Worm (Caenorhabditis elegans) whole organism, young adult: Measurements from ENCODE around the gene Y51H4A.1.

ENCODE experiments used
- B0261.1 ChIP-seq: sonication (generic microtip); optimal IDR thresholded peaks from 2 replicates; lab custom pipeline; 2016; ENCODE audit warnings: mild to moderate bottlenecking, missing genetic modification characterization, moderate library complexity, missing compliant biosample characterization
- C06A6.2 ChIP-seq: fragments of 200-800 bp; sonication (Bioruptor generic); conservative IDR thresholded peaks from 2 replicates; pipeline ENCODE4 v1.3.6; 2022; ENCODE audit warnings: missing genetic modification characterization, missing compliant biosample characterization
- F10E7.11 ChIP-seq: sonication (generic microtip); optimal IDR thresholded peaks from 2 replicates; lab custom pipeline; 2017; ENCODE audit warnings: mild to moderate bottlenecking, missing genetic modification characterization, moderate library complexity, missing compliant biosample characterization
- F57A8.1 ChIP-seq: fragments of 200-800 bp; sonication (Bioruptor generic); optimal IDR thresholded peaks from 2 replicates; lab custom pipeline; 2018; ENCODE audit warnings: mild to moderate bottlenecking, missing genetic modification characterization, moderate library complexity, missing compliant biosample characterization
- Y67H2A.10 ChIP-seq: fragments of 200-800 bp; sonication (Bioruptor generic); conservative IDR thresholded peaks from 2 replicates; pipeline ENCODE4 v1.3.6; 2022; ENCODE audit warnings: missing genetic modification reagents, missing genetic modification characterization, missing compliant biosample characterization
- Y79H2A.3 ChIP-seq: fragments of 200-800 bp; sonication (Bioruptor generic); conservative IDR thresholded peaks from 2 replicates; pipeline ENCODE4 v1.3.6; 2022; ENCODE audit warnings: missing genetic modification reagents, missing genetic modification characterization, missing compliant biosample characterization
- atf-7 ChIP-seq: sonication (generic microtip); optimal IDR thresholded peaks from 2 replicates; lab custom pipeline; 2017; ENCODE audit warnings: mild to moderate bottlenecking, missing genetic modification characterization, missing compliant biosample characterization
- attf-3 ChIP-seq: fragments of 200-800 bp; sonication (Bioruptor generic); conservative IDR thresholded peaks from 2 replicates; pipeline ENCODE4 v1.3.6; 2022; ENCODE audit warnings: missing genetic modification reagents, missing genetic modification characterization, missing compliant biosample characterization
- attf-6 ChIP-seq: fragments of 200-800 bp; sonication (Bioruptor generic); IDR thresholded peaks from 2 replicates; pipeline ENCODE4 v1.3.6; 2022; ENCODE audit warnings: missing genetic modification reagents, missing genetic modification characterization, missing compliant biosample characterization
- ccch-3 ChIP-seq: fragments of 200-800 bp; sonication (Bioruptor generic); optimal IDR thresholded peaks from 2 replicates; lab custom pipeline; 2018; ENCODE audit warnings: mild to moderate bottlenecking, missing genetic modification characterization, missing compliant biosample characterization
- cebp-1 ChIP-seq, 2 experiments: fragments of 200-800 bp in 1 of 2; sonication (Bioruptor generic) in 1 of 2; sonication (generic microtip) in 1 of 2; IDR thresholded peaks in 1 of 2; optimal IDR thresholded peaks in 1 of 2; 2 replicates each; pipeline versions ENCODE4 v1.3.6 to Lab custom; 2017 to 2022; ENCODE audit warnings: missing compliant biosample characterization in 2 of 2, missing genetic modification characterization in 2 of 2, mild to moderate bottlenecking in 1 of 2, missing genetic modification reagents in 1 of 2, moderate library complexity in 1 of 2
- ceh-40 ChIP-seq: fragments of 200-800 bp; sonication (Bioruptor generic); IDR thresholded peaks from 2 replicates; pipeline ENCODE4 v1.3.6; 2022; ENCODE audit warnings: missing genetic modification characterization, missing compliant biosample characterization
- ceh-58 ChIP-seq: fragments of 200-800 bp; sonication (Bioruptor generic); IDR thresholded peaks from 2 replicates; pipeline ENCODE4 v1.3.6; 2022; ENCODE audit warnings: missing genetic modification characterization, missing compliant biosample characterization
- chd-7 ChIP-seq: sonication (generic microtip); optimal IDR thresholded peaks from 2 replicates; lab custom pipeline; 2016; ENCODE audit warnings: mild to moderate bottlenecking, missing genetic modification characterization, moderate library complexity, missing compliant biosample characterization
- die-1 ChIP-seq: sonication (generic microtip); optimal IDR thresholded peaks from 2 replicates; lab custom pipeline; 2016; ENCODE audit warnings: missing genotype, mild to moderate bottlenecking, missing genetic modification characterization, missing compliant biosample characterization
- dox-1 ChIP-seq: fragments of 200-800 bp; sonication (Bioruptor generic); IDR thresholded peaks from 2 replicates; pipeline ENCODE4 v1.3.6; 2022; ENCODE audit warnings: missing genetic modification reagents, missing genetic modification characterization, missing compliant biosample characterization
- dpff-1 ChIP-seq: sonication (generic microtip); optimal IDR thresholded peaks from 2 replicates; lab custom pipeline; 2017; ENCODE audit warnings: mild to moderate bottlenecking, missing genetic modification characterization, missing compliant biosample characterization
- efl-1 ChIP-seq: fragments of 150-350 bp; optimal IDR thresholded peaks from 2 replicates; lab custom pipeline; 2014; ENCODE audit warnings: missing biosample characterization, missing genetic modification reagents, missing genetic modification characterization
- egl-44 ChIP-seq: fragments of 200-800 bp; sonication (Bioruptor generic); IDR thresholded peaks from 2 replicates; pipeline ENCODE4 v1.3.6; 2022; ENCODE audit warnings: missing genetic modification reagents, missing genetic modification characterization, missing compliant biosample characterization
- ekl-4 ChIP-seq: fragments of 200-800 bp; sonication (Bioruptor generic); IDR thresholded peaks from 2 replicates; pipeline ENCODE4 v1.3.6; 2022; ENCODE audit warnings: missing genetic modification reagents, missing genetic modification characterization, missing compliant biosample characterization
- ets-4 ChIP-seq: fragments of 200-800 bp; sonication (Bioruptor generic); optimal IDR thresholded peaks from 2 replicates; lab custom pipeline; 2018; ENCODE audit warnings: mild to moderate bottlenecking, missing genetic modification characterization, missing compliant biosample characterization
- fkh-3 ChIP-seq: sonication (generic microtip); optimal IDR thresholded peaks from 2 replicates; lab custom pipeline; 2016; ENCODE audit warnings: mild to moderate bottlenecking, missing genetic modification characterization, missing compliant biosample characterization
- gei-17 ChIP-seq: fragments of 200-800 bp; sonication (Bioruptor generic); optimal IDR thresholded peaks from 2 replicates; lab custom pipeline; 2018; ENCODE audit warnings: mild to moderate bottlenecking, missing genetic modification characterization, missing compliant biosample characterization
- him-1 ChIP-seq: sonication (generic microtip); optimal IDR thresholded peaks from 2 replicates; lab custom pipeline; 2016; ENCODE audit warnings: missing genotype, missing genetic modification reagents, missing genetic modification characterization, missing compliant biosample characterization
- hlh-12 ChIP-seq: sonication (generic microtip); optimal IDR thresholded peaks from 2 replicates; lab custom pipeline; 2016; ENCODE audit warnings: missing genetic modification characterization, missing compliant biosample characterization
- hmg-20 ChIP-seq: fragments of 200-800 bp; sonication (Bioruptor generic); IDR thresholded peaks from 2 replicates; pipeline ENCODE4 v1.3.6; 2022; ENCODE audit warnings: missing genetic modification reagents, missing genetic modification characterization, missing compliant biosample characterization
- lag-1 ChIP-seq: fragments of 200-800 bp; sonication (Bioruptor generic); IDR thresholded peaks from 2 replicates; pipeline ENCODE4 v1.3.6; 2022; ENCODE audit warnings: missing genetic modification reagents, missing genetic modification characterization, missing compliant biosample characterization
- let-607 ChIP-seq, 2 experiments: fragments of 200-800 bp in 1 of 2; sonication (Bioruptor generic) in 1 of 2; sonication (generic microtip) in 1 of 2; optimal IDR thresholded peaks; 2 replicates each; lab custom pipeline; 2016 to 2018; ENCODE audit warnings: mild to moderate bottlenecking in 2 of 2, missing compliant biosample characterization in 2 of 2, missing genetic modification characterization in 2 of 2, moderate library complexity in 2 of 2, missing genotype in 1 of 2
- lin-26 ChIP-seq: fragments of 200-800 bp; sonication (Bioruptor generic); IDR thresholded peaks from 2 replicates; pipeline ENCODE4 v1.3.6; 2022; ENCODE audit warnings: missing genetic modification reagents, missing genetic modification characterization, missing compliant biosample characterization
- lin-54 ChIP-seq: fragments of 200-800 bp; sonication (Bioruptor generic); optimal IDR thresholded peaks from 2 replicates; lab custom pipeline; 2018; ENCODE audit warnings: mild to moderate bottlenecking, missing genetic modification characterization, missing compliant biosample characterization
- lsy-27 ChIP-seq: sonication (generic microtip); optimal IDR thresholded peaks from 2 replicates; lab custom pipeline; 2017; ENCODE audit warnings: missing genetic modification characterization, mild to moderate bottlenecking, missing compliant biosample characterization, antibody characterized with exemption, missing genotype, borderline replicate concordance; ENCODE audit not compliant: insufficient read depth
- mes-4 ChIP-seq: sonication (generic microtip); optimal IDR thresholded peaks from 2 replicates; lab custom pipeline; 2016; ENCODE audit warnings: missing genotype, missing genetic modification characterization, missing compliant biosample characterization
- mxl-1 ChIP-seq: sonication (generic microtip); optimal IDR thresholded peaks from 2 replicates; lab custom pipeline; 2016; ENCODE audit warnings: missing genetic modification characterization, missing compliant biosample characterization
- nfyb-1 ChIP-seq: fragments of 200-800 bp; sonication (Bioruptor generic); IDR thresholded peaks from 2 replicates; pipeline ENCODE4 v1.3.6; 2022; ENCODE audit warnings: missing genetic modification reagents, missing genetic modification characterization, missing compliant biosample characterization
- nhr-120 ChIP-seq: fragments of 200-800 bp; sonication (Bioruptor generic); IDR thresholded peaks from 2 replicates; pipeline ENCODE4 v1.3.6; 2022; ENCODE audit warnings: missing genetic modification characterization, missing compliant biosample characterization
- nhr-80 ChIP-seq: sonication (generic microtip); optimal IDR thresholded peaks from 2 replicates; lab custom pipeline; 2016; ENCODE audit warnings: missing genetic modification characterization, missing compliant biosample characterization
- pbrm-1 ChIP-seq: fragments of 200-800 bp; sonication (Bioruptor generic); IDR thresholded peaks from 2 replicates; pipeline ENCODE4 v1.3.6; 2022; ENCODE audit warnings: missing genetic modification reagents, missing genetic modification characterization, missing compliant biosample characterization
- pha-4 ChIP-seq: fragments of 150-350 bp; sonication (generic microtip); optimal IDR thresholded peaks from 2 replicates; lab custom pipeline; 2014; ENCODE audit warnings: missing biosample characterization, missing genetic modification reagents, missing genetic modification characterization
- rec-8 ChIP-seq, 2 experiments: sonication (generic microtip); optimal IDR thresholded peaks; 2 replicates each; lab custom pipeline; 2016; ENCODE audit warnings: mild to moderate bottlenecking in 2 of 2, missing genetic modification characterization in 2 of 2, missing genetic modification reagents in 2 of 2, missing genotype in 2 of 2, missing biosample characterization in 1 of 2, missing compliant biosample characterization in 1 of 2, moderate library complexity in 1 of 2
- repo-1 ChIP-seq: sonication (generic microtip); optimal IDR thresholded peaks from 2 replicates; lab custom pipeline; 2017; ENCODE audit warnings: mild to moderate bottlenecking, missing genetic modification characterization, missing compliant biosample characterization
- snpc-1.1 ChIP-seq: sonication (generic microtip); optimal IDR thresholded peaks from 2 replicates; lab custom pipeline; 2017; ENCODE audit warnings: missing genetic modification characterization, mild to moderate bottlenecking, missing compliant biosample characterization, antibody characterized with exemption, moderate library complexity, missing genotype, missing genetic modification reagents; ENCODE audit not compliant: insufficient read depth
- snpc-4 ChIP-seq, 5 experiments: fragments of 150-350 bp in 1 of 5; sonication (generic microtip) in 4 of 5; optimal IDR thresholded peaks; 2 replicates each; lab custom pipeline; 2014 to 2018; ENCODE audit warnings: missing genetic modification characterization in 5 of 5, missing biosample characterization in 3 of 5, antibody characterized with exemption in 2 of 5, mild to moderate bottlenecking in 2 of 5, missing compliant biosample characterization in 2 of 5, missing genotype in 2 of 5, moderate library complexity in 2 of 5, missing genetic modification reagents in 1 of 5
- tlf-1 ChIP-seq: fragments of 200-800 bp; sonication (Bioruptor generic); optimal IDR thresholded peaks from 2 replicates; lab custom pipeline; 2018; ENCODE audit warnings: mild to moderate bottlenecking, missing genetic modification characterization, missing compliant biosample characterization
- ztf-26 ChIP-seq: sonication (generic microtip); optimal IDR thresholded peaks from 2 replicates; lab custom pipeline; 2017; ENCODE audit warnings: missing genetic modification characterization, missing compliant biosample characterization
- ztf-6 ChIP-seq: fragments of 200-800 bp; sonication (Bioruptor generic); IDR thresholded peaks from 2 replicates; pipeline ENCODE4 v1.3.6; 2022; ENCODE audit warnings: missing genetic modification reagents, missing genetic modification characterization, missing compliant biosample characterization

Y51H4A.1 gene

ce11 chrIV:16492937-16493336, 15.8 kb upstream of the Y51H4A.1 start:
- TF ChIP-seq cebp-1 (GFP tag; IDR thresholded peaks at IDR 0.05; lab: Robert Waterston, UW) (no peak), cebp-1 (tag; optimal IDR thresholded peaks at IDR 0.05; lab: Kevin White, UChicago) (peak; percentile 53), repo-1 (tag; lab: Kevin White, UChicago) (no peak), Y79H2A.3 (GFP tag; lab: Robert Waterston, UW) (no peak)
- TF ChIP-seq, all 124 proteins: peak for 1

ce11 chrIV:16492327-16492726, 15.2 kb upstream of the Y51H4A.1 start:
- no peak for TF ChIP-seq ztf-6 (GFP tag; lab: Robert Waterston, UW)
- TF ChIP-seq snpc-1.1 (tag; lab: Kevin White, UChicago), result no peak
- no peak for TF ChIP-seq ccch-3 (GFP tag; lab: Kevin White, UChicago)
- TF ChIP-seq F57A8.1 (GFP tag; lab: Kevin White, UChicago), result no peak
- peak; percentile 83 for TF ChIP-seq egl-44 (GFP tag; lab: Robert Waterston, UW)
- TF ChIP-seq rec-8 (tag; optimal IDR thresholded peaks at IDR 0.05; lab: Kevin White, UChicago), result no peak
- 0 out of 2 replicates have a peak, but pooled peaks have one; percentile 34 for TF ChIP-seq attf-3 (GFP tag; lab: Robert Waterston, UW)
- TF ChIP-seq nhr-120 (GFP tag; lab: Robert Waterston, UW), result no peak
- peak; percentile 66 for TF ChIP-seq nhr-80 (tag; lab: Kevin White, UChicago)
- TF ChIP-seq gei-17 (GFP tag; lab: Kevin White, UChicago), result peak; percentile 30
- peak; percentile 72 for TF ChIP-seq atf-7 (tag; lab: Kevin White, UChicago)
- TF ChIP-seq C06A6.2 (GFP tag; lab: Robert Waterston, UW), result 0 out of 2 replicates have a peak, but pooled peaks have one; percentile 33
- TF ChIP-seq ztf-26 (tag; lab: Kevin White, UChicago), result peak; percentile 71
- TF ChIP-seq mes-4 (tag; lab: Kevin White, UChicago), result no peak
- TF ChIP-seq chd-7 (tag; lab: Kevin White, UChicago), result peak; percentile 55
- TF ChIP-seq die-1 (tag; lab: Kevin White, UChicago), result peak; percentile 53
- TF ChIP-seq hmg-20, result no peak
- no peak for TF ChIP-seq efl-1 (GFP tag; lab: Kevin White, UChicago)
- TF ChIP-seq lin-54, result peak; percentile 52
- TF ChIP-seq ceh-58 (GFP tag; lab: Robert Waterston, UW), result no peak
- no peak for TF ChIP-seq him-1 (tag; lab: Kevin White, UChicago)
- peak in 1 of 2 experiments; percentile 48 for TF ChIP-seq let-607 (tag; optimal IDR thresholded peaks at IDR 0.05; lab: Kevin White, UChicago)
- TF ChIP-seq pbrm-1, result peak; percentile 86
- TF ChIP-seq ceh-40 (GFP tag; lab: Robert Waterston, UW), result no peak
- TF ChIP-seq ekl-4, result peak; percentile 74; the same call in 1 of the 2 replicates
- no peak for TF ChIP-seq B0261.1 (tag; lab: Kevin White, UChicago)
- peak; percentile 22; the same call in 1 of the 2 replicates for TF ChIP-seq Y67H2A.10
- no peak for TF ChIP-seq repo-1 (tag; lab: Kevin White, UChicago)
- TF ChIP-seq ets-4 (GFP tag; lab: Kevin White, UChicago), result peak; percentile 46
- TF ChIP-seq lsy-27 (tag; lab: Kevin White, UChicago), result no peak
- peak; percentile 33 for TF ChIP-seq tlf-1
- peak; percentile 66 for TF ChIP-seq F10E7.11 (tag; lab: Kevin White, UChicago)
- TF ChIP-seq fkh-3 (tag; lab: Kevin White, UChicago), result no peak
- no peak for TF ChIP-seq hlh-12 (tag; lab: Kevin White, UChicago)
- no peak for TF ChIP-seq dpff-1 (tag; lab: Kevin White, UChicago)
- TF ChIP-seq lin-26, result peak; percentile 66
- peak; percentile 39 for TF ChIP-seq snpc-4 (GFP tag; optimal IDR thresholded peaks at IDR 0.05; lab: Kevin White, UChicago)
- TF ChIP-seq snpc-4 (tag; optimal IDR thresholded peaks at IDR 0.05; lab: Kevin White, UChicago), result peak in 3 of 4 experiments; percentile 65 to 76 (median 72)
- no peak for TF ChIP-seq pha-4 (tag; lab: Kevin White, UChicago)
- no peak for TF ChIP-seq lag-1 (GFP tag; lab: Robert Waterston, UW)
- no peak for TF ChIP-seq mxl-1 (tag; lab: Kevin White, UChicago)
- peak; percentile 73 for TF ChIP-seq nfyb-1 (GFP tag; lab: Robert Waterston, UW)
- no peak for TF ChIP-seq attf-6 (GFP tag; lab: Robert Waterston, UW)
- peak; percentile 80 for TF ChIP-seq dox-1
